Worm (Caenorhabditis elegans): ENCODE data around the gene prx-1.

The prx-1 gene

ce11 chrX:14340381-14340780 is 26.7 kb downstream of the prx-1 start, which contains the start of gene sel-7:
sel-7 (minus strand) TSS chrX:14340481.
- TF ChIP-seq hsf-1 (GFP tag; IDR thresholded peaks at IDR 0.05), result no peak
- no peak for TF ChIP-seq F49E8.2 (tag; optimal IDR thresholded peaks at IDR 0.05; ENCODE audit: insufficient read depth)
- TF ChIP-seq nhr-27 (tag; optimal IDR thresholded peaks at IDR 0.05), result no peak
- no peak for TF ChIP-seq lin-40 (tag; optimal IDR thresholded peaks at IDR 0.05)

- TF ChIP-seq hlh-12 (tag; optimal IDR thresholded peaks at IDR 0.05) (no peak), nhr-179 (tag; optimal IDR thresholded peaks at IDR 0.05) (no peak), dpff-1 (tag; optimal IDR thresholded peaks at IDR 0.05) (no peak), snpc-3.4 (tag; optimal IDR thresholded peaks at IDR 0.05) (no peak), rcor-1 (GFP tag; IDR thresholded peaks at IDR 0.05) (no peak), egl-44 (GFP tag; IDR thresholded peaks at IDR 0.05) (no peak), nhr-90 (tag; optimal IDR thresholded peaks at IDR 0.05) (no peak), lag-1 (GFP tag; IDR thresholded peaks at IDR 0.05) (no peak), ztf-22 (GFP tag; optimal IDR thresholded peaks at IDR 0.05) (no peak), tbx-9 (tag; optimal IDR thresholded peaks at IDR 0.05; ENCODE audit: borderline replicate concordance) (no peak)
Measured at ce11 chrX:14347573-14347972, 33.8 kb downstream of the prx-1 start, which contains the start of gene K04G11.3. K04G11.3 (minus strand) TSS chrX:14347673.

- no peak for TF ChIP-seq T07F8.4 (tag; optimal IDR thresholded peaks at IDR 0.05)
- no peak for TF ChIP-seq lin-35 (GFP tag; optimal IDR thresholded peaks at IDR 0.05)
- TF ChIP-seq let-607 (tag; optimal IDR thresholded peaks at IDR 0.05), result no peak
- no peak for TF ChIP-seq B0035.1 (tag; optimal IDR thresholded peaks at IDR 0.05)
- peak; percentile 37 for TF ChIP-seq attf-5 (GFP tag; optimal IDR thresholded peaks at IDR 0.05)
- TF ChIP-seq ceh-100 (GFP tag; IDR thresholded peaks at IDR 0.05), result no peak
Measured at ce11 chrX:14349690-14350168, 36.0 kb downstream of the prx-1 start, which contains the start of gene wdr-5.2. wdr-5.2 (plus strand) TSS chrX:14350118.

- no peak for TF ChIP-seq pbrm-1 (GFP tag; IDR thresholded peaks at IDR 0.05)
- peak; percentile 31 for TF ChIP-seq snpc-1.1 (tag; optimal IDR thresholded peaks at IDR 0.05; ENCODE audit: insufficient read depth)
- peak; percentile 7 for TF ChIP-seq snpc-4 (GFP tag; optimal IDR thresholded peaks at IDR 0.05)
- TF ChIP-seq snpc-4 (tag; optimal IDR thresholded peaks at IDR 0.05), result peak in 2 of 4 experiments; percentile 55 to 73
- no peak for TF ChIP-seq pha-4 (tag; optimal IDR thresholded peaks at IDR 0.05)
- no peak for TF ChIP-seq fkh-3 (tag; optimal IDR thresholded peaks at IDR 0.05)
- no peak for TF ChIP-seq lir-1 (GFP tag; conservative IDR thresholded peaks at IDR 0.05)
- no peak for TF ChIP-seq ceh-40 (GFP tag; IDR thresholded peaks at IDR 0.05)
- TF ChIP-seq madf-6 (GFP tag; IDR thresholded peaks at IDR 0.05), result no peak
- TF ChIP-seq attf-6 (GFP tag; IDR thresholded peaks at IDR 0.05), result no peak
- no peak for TF ChIP-seq hmg-1.2 (GFP tag; IDR thresholded peaks at IDR 0.05)
- TF ChIP-seq ztf-6 (GFP tag; IDR thresholded peaks at IDR 0.05), result no peak
- no peak for TF ChIP-seq madf-8 (GFP tag; conservative IDR thresholded peaks at IDR 0.05)
- TF ChIP-seq nhr-179 (tag; optimal IDR thresholded peaks at IDR 0.05), result no peak
- no peak for TF ChIP-seq hlh-26 (GFP tag; conservative IDR thresholded peaks at IDR 0.05)
- no peak for TF ChIP-seq tlf-1 (GFP tag; optimal IDR thresholded peaks at IDR 0.05)
- no peak for TF ChIP-seq rcor-1 (GFP tag; IDR thresholded peaks at IDR 0.05)
- no peak for TF ChIP-seq F57C9.4 (tag; optimal IDR thresholded peaks at IDR 0.05)
Measured at ce11 chrX:14355034-14355433, 41.3 kb downstream of the prx-1 start.

Measured in whole organism, young adult.